Worm (Caenorhabditis elegans) whole organism, L3 larva: Measurements from ENCODE around the gene abhd-5.2.

ENCODE experiments used
- R02D3.7 ChIP-seq: fragments of 150-350 bp; optimal IDR thresholded peaks from 2 replicates; lab custom pipeline; 2014; ENCODE audit warnings: missing biosample characterization, missing genetic modification characterization
- ZK546.5 ChIP-seq: sonication (generic microtip); optimal IDR thresholded peaks from 2 replicates; lab custom pipeline; 2017; ENCODE audit warnings: missing biosample characterization, missing genetic modification characterization
- aly-2 ChIP-seq: fragments of 150-350 bp; optimal IDR thresholded peaks from 2 replicates; lab custom pipeline; 2014; ENCODE audit warnings: missing biosample characterization, missing genetic modification characterization
- ama-1 ChIP-seq: fragments of 150-350 bp; optimal IDR thresholded peaks from 2 replicates; lab custom pipeline; 2018
- ceh-16 ChIP-seq: sonication (generic microtip); optimal IDR thresholded peaks from 2 replicates; lab custom pipeline; 2017; ENCODE audit warnings: missing biosample characterization, missing genetic modification characterization
- ceh-28 ChIP-seq: fragments of 150-350 bp; optimal IDR thresholded peaks from 2 replicates; lab custom pipeline; 2014; ENCODE audit warnings: missing biosample characterization, missing genetic modification reagents, missing genetic modification characterization
- ceh-82 ChIP-seq: fragments of 150-350 bp; optimal IDR thresholded peaks from 2 replicates; lab custom pipeline; 2014; ENCODE audit warnings: missing biosample characterization, missing genetic modification characterization
- daf-12 ChIP-seq: fragments of 150-350 bp; optimal IDR thresholded peaks from 2 replicates; lab custom pipeline; 2014; ENCODE audit warnings: missing biosample characterization, missing genetic modification reagents, missing genetic modification characterization
- egl-27 ChIP-seq: sonication (generic microtip); optimal IDR thresholded peaks from 4 replicates; lab custom pipeline; 2017; ENCODE audit warnings: missing biosample characterization, missing genetic modification reagents, missing genetic modification characterization
- elt-2 ChIP-seq: sonication (generic microtip); optimal IDR thresholded peaks from 2 replicates; lab custom pipeline; 2016; ENCODE audit warnings: missing genetic modification reagents, mild to moderate bottlenecking, missing genetic modification characterization, missing compliant biosample characterization
- elt-3 ChIP-seq, 3 experiments: fragments of 150-350 bp in 1 of 3; sonication (generic microtip) in 2 of 3; optimal IDR thresholded peaks; 2 replicates in 2 of 3; 4 replicates in 1 of 3; lab custom pipeline; 2014 to 2017; ENCODE audit warnings: missing biosample characterization in 3 of 3, missing genetic modification characterization in 3 of 3
- eor-1 ChIP-seq, 2 experiments: fragments of 150-350 bp; optimal IDR thresholded peaks; 2 replicates each; lab custom pipeline; 2014 to 2018; ENCODE audit warnings: missing biosample characterization in 2 of 2, missing genetic modification characterization in 2 of 2
- fkh-10 ChIP-seq: sonication (generic microtip); optimal IDR thresholded peaks from 2 replicates; lab custom pipeline; 2017; ENCODE audit warnings: missing biosample characterization, missing genetic modification reagents, missing genetic modification characterization
- fkh-2 ChIP-seq: fragments of 150-350 bp; optimal IDR thresholded peaks from 2 replicates; lab custom pipeline; 2014; ENCODE audit warnings: missing biosample characterization, missing genetic modification reagents, missing genetic modification characterization
- hmg-11 ChIP-seq: sonication (generic microtip); optimal IDR thresholded peaks from 2 replicates; lab custom pipeline; 2016; ENCODE audit warnings: missing genetic modification characterization, missing compliant biosample characterization
- jun-1 ChIP-seq: fragments of 150-350 bp; optimal IDR thresholded peaks from 2 replicates; lab custom pipeline; 2014; ENCODE audit warnings: missing biosample characterization, missing genetic modification reagents, missing genetic modification characterization
- lin-39 ChIP-seq: fragments of 150-350 bp; optimal IDR thresholded peaks from 2 replicates; lab custom pipeline; 2018; ENCODE audit warnings: missing biosample characterization, missing genetic modification reagents, missing genetic modification characterization
- lsy-12 ChIP-seq: sonication (generic microtip); optimal IDR thresholded peaks from 2 replicates; lab custom pipeline; 2016; ENCODE audit warnings: mild to moderate bottlenecking, missing genetic modification characterization, missing compliant biosample characterization
- mdl-1 ChIP-seq: fragments of 150-350 bp; optimal IDR thresholded peaks from 2 replicates; lab custom pipeline; 2014; ENCODE audit warnings: missing biosample characterization, missing genetic modification characterization
- mml-1 ChIP-seq: fragments of 150-350 bp; sonication (generic microtip); optimal IDR thresholded peaks from 3 replicates; lab custom pipeline; 2014; ENCODE audit warnings: missing biosample characterization, missing genetic modification characterization
- nfya-1 ChIP-seq: sonication (generic microtip); optimal IDR thresholded peaks from 2 replicates; lab custom pipeline; 2017; ENCODE audit warnings: missing genetic modification characterization, mild to moderate bottlenecking, missing compliant biosample characterization, antibody characterized with exemption, moderate library complexity; ENCODE audit not compliant: insufficient read depth
- nhr-12 ChIP-seq: fragments of 150-350 bp; optimal IDR thresholded peaks from 2 replicates; lab custom pipeline; 2014; ENCODE audit warnings: missing biosample characterization, missing genetic modification characterization
- nhr-23 ChIP-seq: fragments of 150-350 bp; optimal IDR thresholded peaks from 2 replicates; lab custom pipeline; 2014; ENCODE audit warnings: missing biosample characterization, missing genetic modification reagents, missing genetic modification characterization
- nhr-237 ChIP-seq: fragments of 150-350 bp; optimal IDR thresholded peaks from 2 replicates; lab custom pipeline; 2014; ENCODE audit warnings: missing biosample characterization, missing genetic modification characterization
- nhr-25 ChIP-seq: sonication (generic microtip); optimal IDR thresholded peaks from 2 replicates; lab custom pipeline; 2017; ENCODE audit warnings: missing biosample characterization, missing genetic modification characterization
- nhr-43 ChIP-seq: sonication (generic microtip); optimal IDR thresholded peaks from 2 replicates; lab custom pipeline; 2016; ENCODE audit warnings: mild to moderate bottlenecking, missing genetic modification characterization, missing compliant biosample characterization; ENCODE audit not compliant: poor library complexity, severe bottlenecking
- nhr-67 ChIP-seq: fragments of 150-350 bp; optimal IDR thresholded peaks from 2 replicates; lab custom pipeline; 2014; ENCODE audit warnings: missing biosample characterization, missing genetic modification characterization
- nhr-76 ChIP-seq: fragments of 150-350 bp; sonication (generic microtip); optimal IDR thresholded peaks from 5 replicates; lab custom pipeline; 2014; ENCODE audit warnings: missing biosample characterization, missing genetic modification characterization
- nhr-77 ChIP-seq: fragments of 150-350 bp; optimal IDR thresholded peaks from 2 replicates; lab custom pipeline; 2014; ENCODE audit warnings: missing biosample characterization, missing genetic modification characterization
- pha-4 ChIP-seq: fragments of 150-350 bp; optimal IDR thresholded peaks from 2 replicates; lab custom pipeline; 2014; ENCODE audit warnings: missing biosample characterization, missing genetic modification reagents, missing genetic modification characterization
- pqm-1 ChIP-seq: fragments of 150-350 bp; optimal IDR thresholded peaks from 2 replicates; lab custom pipeline; 2017; ENCODE audit warnings: missing biosample characterization, missing genetic modification characterization, inconsistent platforms
- sea-2 ChIP-seq: fragments of 150-350 bp; sonication (generic microtip); optimal IDR thresholded peaks from 4 replicates; lab custom pipeline; 2014; ENCODE audit warnings: missing biosample characterization, missing genetic modification reagents, missing genetic modification characterization
- skn-1 ChIP-seq: fragments of 150-350 bp; optimal IDR thresholded peaks from 2 replicates; lab custom pipeline; 2014; ENCODE audit warnings: missing biosample characterization, missing genetic modification characterization
- snpc-4 ChIP-seq: fragments of 150-350 bp; optimal IDR thresholded peaks from 2 replicates; lab custom pipeline; 2014; ENCODE audit warnings: missing biosample characterization, missing genetic modification characterization
- tbx-2 ChIP-seq: sonication (generic microtip); optimal IDR thresholded peaks from 2 replicates; lab custom pipeline; 2016; ENCODE audit warnings: mild to moderate bottlenecking, missing genetic modification characterization, missing compliant biosample characterization
- unc-39 ChIP-seq: sonication (generic microtip); optimal IDR thresholded peaks from 4 replicates; lab custom pipeline; 2017; ENCODE audit warnings: missing biosample characterization, missing genetic modification characterization
- unc-62 ChIP-seq: fragments of 150-350 bp; sonication (generic microtip); optimal IDR thresholded peaks from 4 replicates; lab custom pipeline; 2014; ENCODE audit warnings: missing biosample characterization, missing genetic modification reagents, missing genetic modification characterization
- zag-1 ChIP-seq: fragments of 150-350 bp; optimal IDR thresholded peaks from 2 replicates; lab custom pipeline; 2014; ENCODE audit warnings: missing biosample characterization, missing genetic modification characterization
- ztf-11 ChIP-seq: fragments of 150-350 bp; optimal IDR thresholded peaks from 2 replicates; lab custom pipeline; 2014; ENCODE audit warnings: missing biosample characterization, missing genetic modification characterization
- ztf-4 ChIP-seq: fragments of 150-350 bp; optimal IDR thresholded peaks from 2 replicates; lab custom pipeline; 2014; ENCODE audit warnings: missing biosample characterization, missing genetic modification characterization

Gene abhd-5.2

ce11 chrV:4813825-4814224, 30.7 kb upstream of the abhd-5.2 start:
- no peak for TF ChIP-seq pha-4 (tag; lab: Kevin White, UChicago)
- peak; percentile 65 for TF ChIP-seq nfya-1

- no peak for TF ChIP-seq skn-1
- TF ChIP-seq nhr-25 = no peak
- no peak for TF ChIP-seq nhr-237 (tag; lab: Kevin White, UChicago)
- TF ChIP-seq zag-1 = no peak
These were observed 25.9 kb upstream of the abhd-5.2 start, which contains the start of gene ccep-97 for ce11 chrV:4818563-4818962. ccep-97 (minus strand) TSS chrV:4818663.

ce11 chrV:4820601-4821000, 23.9 kb upstream of the abhd-5.2 start:
- peak; percentile 16 for TF ChIP-seq nfya-1
- TF ChIP-seq ama-1 = peak; percentile 2
- TF ChIP-seq elt-2 (tag; lab: Kevin White, UChicago) = peak; percentile 27
- peak; percentile 0 for TF ChIP-seq mdl-1 (tag; lab: Kevin White, UChicago)
- no peak for TF ChIP-seq R02D3.7

- no peak for TF ChIP-seq ceh-82
- TF ChIP-seq lin-39 = no peak
These were observed 21.2 kb upstream of the abhd-5.2 start, which contains the start of gene adss-1 for ce11 chrV:4823323-4823682. adss-1 (minus strand) TSS chrV:4823423.

- TF ChIP-seq sea-2 (GFP tag; lab: Kevin White, UChicago) = no peak
- peak; percentile 30 for TF ChIP-seq pha-4 (tag; lab: Kevin White, UChicago)
- peak; percentile 29 for TF ChIP-seq nhr-43 (tag; lab: Kevin White, UChicago)
- TF ChIP-seq tbx-2 (tag; lab: Kevin White, UChicago) = peak; percentile 24
- TF ChIP-seq ama-1 = peak; percentile 90
- TF ChIP-seq nhr-23 = peak; percentile 49
- TF ChIP-seq nfya-1 = peak; percentile 5
- no peak for TF ChIP-seq fkh-10 (GFP tag; lab: Kevin White, UChicago)
- TF ChIP-seq nhr-77 (tag; lab: Kevin White, UChicago) = no peak
- TF ChIP-seq aly-2 (tag; lab: Kevin White, UChicago) = peak; percentile 8
- TF ChIP-seq ztf-4 (tag; lab: Kevin White, UChicago) = peak; percentile 83
- peak; percentile 55 for TF ChIP-seq elt-2 (tag; lab: Kevin White, UChicago)
- TF ChIP-seq nhr-12 (tag; lab: Kevin White, UChicago) = no peak
- TF ChIP-seq lsy-12 (tag; lab: Kevin White, UChicago) = peak; percentile 74
- no peak for TF ChIP-seq nhr-76
- no peak for TF ChIP-seq jun-1 (tag; lab: Kevin White, UChicago)
These were observed 20.6 kb upstream of the abhd-5.2 start for ce11 chrV:4823683-4824391.

- TF ChIP-seq pha-4 (tag; lab: Kevin White, UChicago) (peak; percentile 90), nhr-67 (tag; lab: Kevin White, UChicago) (no peak), ceh-28 (peak; percentile 47), nhr-12 (tag; lab: Kevin White, UChicago) (no peak), ztf-11 (tag; lab: Kevin White, UChicago) (no peak), nhr-77 (tag; lab: Kevin White, UChicago) (no peak), daf-12 (no peak), nhr-25 (peak; percentile 79), ceh-16 (tag; lab: Kevin White, UChicago) (no peak), eor-1 (tag; optimal IDR thresholded peaks at IDR 0.05; lab: Kevin White, UChicago) (no peak), snpc-4 (tag; lab: Kevin White, UChicago) (peak; percentile 74), egl-27 (tag; lab: Kevin White, UChicago) (no peak), elt-2 (tag; lab: Kevin White, UChicago) (peak; percentile 60), zag-1 (no peak), unc-62 (GFP tag; lab: Kevin White, UChicago) (no peak), nfya-1 (peak; percentile 96), tbx-2 (tag; lab: Kevin White, UChicago) (peak; percentile 18), mml-1 (tag; lab: Kevin White, UChicago) (no peak), elt-3 (tag; optimal IDR thresholded peaks at IDR 0.05; lab: Kevin White, UChicago) (no peak), pqm-1 (tag; lab: Kevin White, UChicago) (peak; percentile 59), fkh-2 (no peak), nhr-237 (tag; lab: Kevin White, UChicago) (no peak), jun-1 (tag; lab: Kevin White, UChicago) (peak; percentile 32), nhr-76 (no peak), nhr-43 (tag; lab: Kevin White, UChicago) (no peak), sea-2 (GFP tag; lab: Kevin White, UChicago) (no peak), lin-39 (peak; percentile 92), unc-39 (tag; lab: Kevin White, UChicago) (no peak), hmg-11 (tag; lab: Kevin White, UChicago) (peak; percentile 58), ZK546.5 (tag; lab: Kevin White, UChicago) (no peak)
These were observed 17.6 kb upstream of the abhd-5.2 start, which contains the start of the genes hsp-6 and C37H5.5 for ce11 chrV:4826710-4827380. hsp-6 (minus strand) TSS chrV:4826760. C37H5.5 (plus strand) TSS chrV:4827360.
